Worm (Caenorhabditis elegans) whole organism, L2 larva: ENCODE measurements around the gene cnk-1.

Source experiments
- ama-1 ChIP-seq: fragments of 150-350 bp; optimal IDR thresholded peaks from 2 replicates; lab custom pipeline; 2018; ENCODE audit warnings: inconsistent platforms
- ceh-82 ChIP-seq: fragments of 150-350 bp; optimal IDR thresholded peaks from 2 replicates; lab custom pipeline; 2014; ENCODE audit warnings: missing biosample characterization, missing genetic modification characterization
- fos-1 ChIP-seq: fragments of 150-350 bp; optimal IDR thresholded peaks from 2 replicates; lab custom pipeline; 2014; ENCODE audit warnings: missing biosample characterization, missing genetic modification characterization
- lsy-2 ChIP-seq, 2 experiments: fragments of 150-350 bp in 1 of 2; sonication (generic microtip) in 1 of 2; optimal IDR thresholded peaks; 2 replicates each; lab custom pipeline; 2014 to 2017; ENCODE audit warnings: missing biosample characterization in 2 of 2, missing genetic modification characterization in 2 of 2
- nhr-12 ChIP-seq: fragments of 150-350 bp; optimal IDR thresholded peaks from 2 replicates; lab custom pipeline; 2014; ENCODE audit warnings: missing biosample characterization, missing genetic modification characterization
- nhr-77 ChIP-seq: fragments of 150-350 bp; optimal IDR thresholded peaks from 2 replicates; lab custom pipeline; 2014; ENCODE audit warnings: missing biosample characterization, missing genetic modification characterization
- unc-62 ChIP-seq: fragments of 150-350 bp; optimal IDR thresholded peaks from 2 replicates; lab custom pipeline; 2014; ENCODE audit warnings: missing biosample characterization, missing genetic modification reagents, missing genetic modification characterization
- zag-1 ChIP-seq: fragments of 150-350 bp; optimal IDR thresholded peaks from 2 replicates; lab custom pipeline; 2014; ENCODE audit warnings: missing biosample characterization, missing genetic modification characterization

DNA sequence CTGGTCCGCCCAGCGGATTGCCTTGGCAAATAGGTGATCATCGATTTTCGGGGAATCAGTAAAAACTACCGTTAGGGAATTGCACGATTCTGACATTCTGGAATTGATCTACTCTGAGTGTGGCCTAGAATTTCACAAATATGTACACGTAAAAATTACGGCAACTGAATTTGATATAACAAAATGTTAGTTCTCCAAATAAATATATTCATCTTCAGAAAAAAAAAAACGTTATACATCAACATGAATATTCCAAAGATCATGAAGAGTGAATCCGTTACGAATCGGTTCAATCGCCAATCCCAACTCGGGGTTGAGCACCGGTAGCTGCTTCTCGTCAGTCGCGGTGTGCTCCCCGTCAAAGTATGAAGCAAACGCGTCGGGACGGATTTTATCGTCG, 12.4 kb upstream of the cnk-1 start, which contains the start of gene rip-1:
- TF ChIP-seq unc-62 (GFP tag; lab: Kevin White, UChicago) (no peak), ama-1 (lab: Kevin White, UChicago) (no peak), lsy-2 (tag; optimal IDR thresholded peaks at IDR 0.05; lab: Kevin White, UChicago) (no peak), ceh-82 (tag; lab: Kevin White, UChicago) (no peak), fos-1 (no peak), zag-1 (tag; lab: Kevin White, UChicago) (no peak), nhr-77 (no peak), nhr-12 (tag; lab: Kevin White, UChicago) (no peak)
